Fruit fly (Drosophila melanogaster): ENCODE data around the gene CG16781.

CG16781 gene

DNA sequence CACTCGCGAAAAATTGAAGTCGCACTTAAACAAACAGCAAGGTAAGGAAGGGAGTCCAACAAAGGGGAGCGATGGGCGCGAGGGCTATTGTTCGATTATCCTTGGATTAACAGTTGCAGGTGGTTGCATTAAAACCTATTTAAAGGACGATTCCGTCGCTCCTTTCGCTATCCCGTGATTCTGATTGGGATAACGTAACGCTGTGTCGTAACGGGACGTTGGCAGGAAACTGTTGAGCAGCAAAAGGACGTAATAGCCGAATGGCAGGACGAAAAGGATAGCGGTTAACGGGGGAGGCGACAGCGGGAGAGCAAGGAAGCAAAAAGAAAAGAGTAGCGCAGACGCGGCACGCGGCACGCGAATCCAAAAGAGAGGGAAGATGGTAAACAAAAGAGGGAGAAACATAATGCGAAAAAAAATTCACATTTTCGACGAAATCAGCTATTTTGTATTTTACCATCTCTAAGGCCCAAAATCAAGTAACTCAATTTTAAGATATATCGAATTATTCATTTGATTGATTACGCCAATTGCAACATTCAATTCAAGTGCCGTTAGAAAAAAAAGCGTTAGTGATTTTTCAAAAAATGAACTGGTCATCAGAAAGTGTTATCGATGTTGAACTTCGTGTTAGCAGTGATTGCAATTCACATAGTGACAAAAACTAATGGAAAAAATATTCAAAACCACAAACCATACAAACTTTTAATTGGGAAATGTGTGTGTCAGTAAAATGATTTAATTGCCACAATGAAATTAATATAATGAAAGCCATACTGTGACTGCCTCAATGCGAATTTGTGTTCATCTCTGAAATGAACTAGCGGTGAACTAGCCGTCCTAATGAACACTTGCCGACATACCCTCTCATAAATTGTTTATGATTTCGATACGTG lies 18.5 kb upstream of the CG16781 start, which contains the start of the genes CG10804 and CG10802 (continued):
- TF ChIP-seq ac (GFP tag; optimal IDR thresholded peaks at IDR 0.05) (no peak), CG43689 (GFP tag; IDR thresholded peaks at IDR 0.05) (no peak), H15 (GFP tag; IDR thresholded peaks at IDR 0.05) (peak; percentile 84), CG33557 (GFP tag; optimal IDR thresholded peaks at IDR 0.05) (peak; percentile 17), unc-4 (GFP tag; IDR thresholded peaks at IDR 0.05; ENCODE audit: partially characterized antibody) (peak; percentile 64), CG34376 (GFP tag; optimal IDR thresholded peaks at IDR 0.05) (no peak), CG33213 (GFP tag; optimal IDR thresholded peaks at IDR 0.05) (peak; percentile 81), CG12104 (GFP tag; optimal IDR thresholded peaks at IDR 0.05) (peak; percentile 37), sens-2 (GFP tag; IDR thresholded peaks at IDR 0.05) (peak; percentile 51; the same call in 1 of the 2 replicates), Ravus (GFP tag; IDR thresholded peaks at IDR 0.05) (no peak), CG18011 (GFP tag; optimal IDR thresholded peaks at IDR 0.05) (peak; percentile 45), chm (GFP tag; IDR thresholded peaks at IDR 0.05) (peak; percentile 64; the same call in 1 of the 2 replicates), ro (GFP tag; IDR thresholded peaks at IDR 0.05) (peak; percentile 58), CG10274 (GFP tag; optimal IDR thresholded peaks at IDR 0.05) (peak; percentile 9), Jarid2 (GFP tag; optimal IDR thresholded peaks at IDR 0.05) (no peak), CG32532 (GFP tag; IDR thresholded peaks at IDR 0.05) (peak; percentile 85), CG7963 (GFP tag; IDR thresholded peaks at IDR 0.05; ENCODE audit: partially characterized antibody) (0 out of 3 replicates have a peak, but pooled peaks have one; percentile 38), Gsc (GFP tag; IDR thresholded peaks at IDR 0.05) (no peak; the same call in 1 of the 2 replicates), CG8290 (GFP tag; optimal IDR thresholded peaks at IDR 0.05) (peak; percentile 81), CG8290 (tag; optimal IDR thresholded peaks at IDR 0.05) (no peak), Ssrp (tag; optimal IDR thresholded peaks at IDR 0.05) (peak; percentile 65), Bteb2 (GFP tag; optimal IDR thresholded peaks at IDR 0.05) (peak; percentile 70), Mrtf (GFP tag; IDR thresholded peaks at IDR 0.05) (peak; percentile 70), Sry-δ (GFP tag; optimal IDR thresholded peaks at IDR 0.05) (peak; percentile 85), emc (GFP tag; optimal IDR thresholded peaks at IDR 0.05) (peak; percentile 46), Sin3A (optimal IDR thresholded peaks at IDR 0.05) (peak; percentile 34), CG3726 (GFP tag; IDR thresholded peaks at IDR 0.05) (0 out of 3 replicates have a peak, but pooled peaks have one; percentile 64), Ets65A (GFP tag) (peak; percentile 98), CG7786 (GFP tag; optimal IDR thresholded peaks at IDR 0.05) (peak; percentile 71), CG32767 (GFP tag; IDR thresholded peaks at IDR 0.05) (no peak; the same call in 1 of the 2 replicates), Max (GFP tag; optimal IDR thresholded peaks at IDR 0.05) (peak; percentile 64), CG8765 (GFP tag; IDR thresholded peaks at IDR 0.05) (peak; percentile 83), Oli (tag; optimal IDR thresholded peaks at IDR 0.05) (peak; percentile 52), CG30403 (GFP tag; optimal IDR thresholded peaks at IDR 0.05) (peak; percentile 89), gcm (GFP tag; optimal IDR thresholded peaks at IDR 0.05) (no peak), Sox100B (GFP tag; optimal IDR thresholded peaks at IDR 0.05) (no peak), CG11247 (GFP tag; IDR thresholded peaks at IDR 0.05) (peak; percentile 77), Hr3 (GFP tag; optimal IDR thresholded peaks at IDR 0.05) (peak; percentile 70), Scr (GFP tag; IDR thresholded peaks at IDR 0.05; ENCODE audit: partially characterized antibody) (peak; percentile 80), CG2678 (tag; optimal IDR thresholded peaks at IDR 0.05) (no peak), Dref (GFP tag; IDR thresholded peaks at IDR 0.05) (peak; percentile 62), slou (GFP tag; optimal IDR thresholded peaks at IDR 0.05) (peak; percentile 32), Hand (GFP tag; optimal IDR thresholded peaks at IDR 0.05) (no peak), MBD-R2 (GFP tag; IDR thresholded peaks at IDR 0.05) (peak; percentile 84), C15 (GFP tag; IDR thresholded peaks at IDR 0.05) (no peak), odd (GFP tag; optimal IDR thresholded peaks at IDR 0.05) (no peak), Dek (tag; optimal IDR thresholded peaks at IDR 0.05) (peak; percentile 58), CG1602 (GFP tag; optimal IDR thresholded peaks at IDR 0.05) (peak; percentile 74), al (GFP tag; IDR thresholded peaks at IDR 0.05) (peak; percentile 85), trh (GFP tag; optimal IDR thresholded peaks at IDR 0.05) (no peak)
